Worm (Caenorhabditis elegans) whole organism, late embryonic: ENCODE measurements around the gene doxa-1.

Source experiments
- F13H6.1 ChIP-seq: sonication (generic microtip); optimal IDR thresholded peaks from 2 replicates; lab custom pipeline; 2016; ENCODE audit warnings: missing genetic modification characterization, missing compliant biosample characterization
- K09A11.1 ChIP-seq: sonication (generic microtip); optimal IDR thresholded peaks from 2 replicates; lab custom pipeline; 2017; ENCODE audit warnings: antibody characterized with exemption, mild to moderate bottlenecking, missing genetic modification characterization, missing compliant biosample characterization; ENCODE audit not compliant: insufficient read depth
- Y22D7AL.16 ChIP-seq: sonication (generic microtip); optimal IDR thresholded peaks from 2 replicates; lab custom pipeline; 2016; ENCODE audit warnings: missing genetic modification characterization, missing compliant biosample characterization
- ahr-1 ChIP-seq: sonication (generic microtip); optimal IDR thresholded peaks from 2 replicates; lab custom pipeline; 2016; ENCODE audit warnings: missing genetic modification characterization, missing compliant biosample characterization
- ama-1 ChIP-seq: fragments of 150-350 bp; optimal IDR thresholded peaks from 2 replicates; lab custom pipeline; 2014
- ceh-22 ChIP-seq: sonication (generic microtip); optimal IDR thresholded peaks from 2 replicates; lab custom pipeline; 2017; ENCODE audit warnings: missing biosample characterization, missing genetic modification characterization
- ceh-24 ChIP-seq: sonication (generic microtip); optimal IDR thresholded peaks from 2 replicates; lab custom pipeline; 2016; ENCODE audit warnings: mild to moderate bottlenecking, missing genetic modification characterization, missing compliant biosample characterization
- ceh-30 ChIP-seq: fragments of 150-350 bp; optimal IDR thresholded peaks from 2 replicates; lab custom pipeline; 2014; ENCODE audit warnings: missing biosample characterization, missing genetic modification characterization
- ceh-31 ChIP-seq: sonication (generic microtip); optimal IDR thresholded peaks from 2 replicates; lab custom pipeline; 2016; ENCODE audit warnings: missing genetic modification characterization, missing compliant biosample characterization
- ceh-45 ChIP-seq: fragments of 200-800 bp; sonication (Bioruptor generic); IDR thresholded peaks from 2 replicates; pipeline ENCODE4 v1.3.6; 2022; ENCODE audit warnings: missing genetic modification reagents, missing genetic modification characterization, missing compliant biosample characterization
- ceh-6 ChIP-seq: fragments of 200-800 bp; sonication (Bioruptor generic); optimal IDR thresholded peaks from 2 replicates; lab custom pipeline; 2018; ENCODE audit warnings: mild to moderate bottlenecking, missing genetic modification characterization, missing compliant biosample characterization
- elt-2 ChIP-seq: sonication (generic microtip); optimal IDR thresholded peaks from 2 replicates; lab custom pipeline; 2016; ENCODE audit warnings: missing genetic modification reagents, missing genetic modification characterization, missing compliant biosample characterization
- ets-4 ChIP-seq: sonication (generic microtip); optimal IDR thresholded peaks from 2 replicates; lab custom pipeline; 2016; ENCODE audit warnings: missing genetic modification characterization, missing compliant biosample characterization
- eyg-1 ChIP-seq: sonication (generic microtip); optimal IDR thresholded peaks from 2 replicates; lab custom pipeline; 2016; ENCODE audit warnings: missing genotype, missing genetic modification characterization, missing compliant biosample characterization
- fkh-10 ChIP-seq: fragments of 150-350 bp; optimal IDR thresholded peaks from 2 replicates; lab custom pipeline; 2014; ENCODE audit warnings: missing biosample characterization, missing genetic modification reagents, missing genetic modification characterization
- gmeb-2 ChIP-seq: sonication (generic microtip); optimal IDR thresholded peaks from 2 replicates; lab custom pipeline; 2016; ENCODE audit warnings: missing genetic modification characterization, inconsistent platforms, missing compliant biosample characterization
- hlh-13 ChIP-seq: fragments of 200-800 bp; sonication (Bioruptor generic); optimal IDR thresholded peaks from 2 replicates; lab custom pipeline; 2018; ENCODE audit warnings: mild to moderate bottlenecking, missing genetic modification characterization, missing compliant biosample characterization
- hlh-30 ChIP-seq: sonication (generic microtip); optimal IDR thresholded peaks from 2 replicates; lab custom pipeline; 2017; ENCODE audit warnings: antibody characterized with exemption, missing genetic modification characterization, missing compliant biosample characterization; ENCODE audit not compliant: insufficient read depth
- hlh-6 ChIP-seq: sonication (generic microtip); optimal IDR thresholded peaks from 2 replicates; lab custom pipeline; 2016; ENCODE audit warnings: missing genotype, missing genetic modification characterization, missing compliant biosample characterization
- hlh-8 ChIP-seq: sonication (generic microtip); optimal IDR thresholded peaks from 2 replicates; lab custom pipeline; 2016; ENCODE audit warnings: missing genotype, missing genetic modification characterization, missing compliant biosample characterization
- lim-6 ChIP-seq: sonication (generic microtip); optimal IDR thresholded peaks from 2 replicates; lab custom pipeline; 2016; ENCODE audit warnings: missing genetic modification characterization, missing compliant biosample characterization
- lin-11 ChIP-seq: fragments of 200-800 bp; sonication (Bioruptor generic); optimal IDR thresholded peaks from 2 replicates; lab custom pipeline; 2018; ENCODE audit warnings: mild to moderate bottlenecking, missing genetic modification characterization, missing compliant biosample characterization
- madf-2 ChIP-seq: sonication (generic microtip); optimal IDR thresholded peaks from 2 replicates; lab custom pipeline; 2017; ENCODE audit warnings: missing genetic modification characterization, missing compliant biosample characterization
- mec-3 ChIP-seq: sonication (generic microtip); optimal IDR thresholded peaks from 2 replicates; lab custom pipeline; 2016; ENCODE audit warnings: borderline replicate concordance, missing genetic modification characterization, missing compliant biosample characterization
- nfya-1 ChIP-seq: sonication (generic microtip); optimal IDR thresholded peaks from 2 replicates; lab custom pipeline; 2017; ENCODE audit warnings: missing genetic modification characterization, mild to moderate bottlenecking, missing compliant biosample characterization, antibody characterized with exemption, moderate library complexity
- nhr-11 ChIP-seq: fragments of 150-350 bp; optimal IDR thresholded peaks from 2 replicates; lab custom pipeline; 2014; ENCODE audit warnings: missing biosample characterization, missing genetic modification characterization
- nhr-232 ChIP-seq: sonication (generic microtip); optimal IDR thresholded peaks from 2 replicates; lab custom pipeline; 2016; ENCODE audit warnings: missing genetic modification characterization, missing compliant biosample characterization
- npax-4 ChIP-seq: sonication (generic microtip); optimal IDR thresholded peaks from 2 replicates; lab custom pipeline; 2016; ENCODE audit warnings: missing genetic modification characterization, missing compliant biosample characterization
- odd-2 ChIP-seq: sonication (generic microtip); optimal IDR thresholded peaks from 2 replicates; lab custom pipeline; 2017; ENCODE audit warnings: antibody characterized with exemption, mild to moderate bottlenecking, missing genetic modification characterization, missing compliant biosample characterization
- pax-1 ChIP-seq: fragments of 150-350 bp; optimal IDR thresholded peaks from 2 replicates; lab custom pipeline; 2014; ENCODE audit warnings: missing biosample characterization, missing genetic modification characterization
- pha-2 ChIP-seq: sonication (generic microtip); optimal IDR thresholded peaks from 2 replicates; lab custom pipeline; 2017; ENCODE audit warnings: mild to moderate bottlenecking, missing genetic modification characterization, missing compliant biosample characterization
- pros-1 ChIP-seq: fragments of 150-350 bp; optimal IDR thresholded peaks from 2 replicates; lab custom pipeline; 2014; ENCODE audit warnings: missing biosample characterization, missing genetic modification reagents, missing genetic modification characterization
- rnt-1 ChIP-seq: sonication (generic microtip); optimal IDR thresholded peaks from 2 replicates; lab custom pipeline; 2016; ENCODE audit warnings: missing genetic modification characterization, missing compliant biosample characterization
- sdc-2 ChIP-seq: sonication (generic microtip); optimal IDR thresholded peaks from 2 replicates; lab custom pipeline; 2016; ENCODE audit warnings: missing genotype, missing genetic modification characterization, missing compliant biosample characterization
- syd-9 ChIP-seq: sonication (generic microtip); optimal IDR thresholded peaks from 2 replicates; lab custom pipeline; 2016; ENCODE audit warnings: mild to moderate bottlenecking, missing genetic modification characterization, moderate library complexity, missing compliant biosample characterization
- tbx-2 ChIP-seq: sonication (generic microtip); optimal IDR thresholded peaks from 2 replicates; lab custom pipeline; 2016; ENCODE audit warnings: missing genetic modification characterization, missing compliant biosample characterization
- tbx-7 ChIP-seq: sonication (generic microtip); optimal IDR thresholded peaks from 2 replicates; lab custom pipeline; 2016; ENCODE audit warnings: missing genotype, missing genetic modification characterization, missing compliant biosample characterization
- unc-86 ChIP-seq: sonication (generic microtip); optimal IDR thresholded peaks from 2 replicates; lab custom pipeline; 2016; ENCODE audit warnings: missing genetic modification characterization, missing compliant biosample characterization
- zip-5 ChIP-seq: sonication (generic microtip); optimal IDR thresholded peaks from 2 replicates; lab custom pipeline; 2016; ENCODE audit warnings: missing genetic modification characterization, missing compliant biosample characterization
- ztf-16 ChIP-seq: sonication (generic microtip); optimal IDR thresholded peaks from 2 replicates; lab custom pipeline; 2017; ENCODE audit warnings: missing genetic modification characterization, missing compliant biosample characterization

Gene doxa-1

DNA sequence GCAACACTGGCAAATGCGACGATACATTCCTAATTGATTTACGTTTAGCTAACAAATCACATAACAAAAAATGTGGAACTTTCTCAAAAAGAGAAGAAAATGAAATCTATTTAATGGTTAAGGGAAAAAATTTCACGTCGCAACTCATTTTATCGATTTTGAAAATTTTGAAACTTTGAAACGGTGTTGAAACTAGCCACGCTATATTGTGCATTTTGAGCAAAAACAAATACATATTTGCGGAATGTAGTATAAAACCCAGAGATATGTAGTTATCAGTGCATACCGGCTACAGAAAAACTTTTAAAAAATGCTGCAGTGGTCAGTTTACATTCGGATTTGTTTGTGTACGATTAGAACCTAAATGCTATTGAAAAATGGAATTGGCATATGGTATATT, 12.7 kb downstream of the doxa-1 start, which contains the start of gene C06E1.7:
C06E1.7 (minus strand) TSS at position 101 of the 400 bp plus-strand sequence.
- TF ChIP-seq gmeb-2 (tag; lab: Kevin White, UChicago) (no peak), lim-6 (tag; lab: Kevin White, UChicago) (no peak), sdc-2 (tag; lab: Kevin White, UChicago) (no peak), F13H6.1 (tag; lab: Kevin White, UChicago) (no peak), ceh-6 (GFP tag; lab: Kevin White, UChicago) (no peak), nfya-1 (tag; lab: Kevin White, UChicago) (no peak), ztf-16 (no peak), pros-1 (tag; lab: Kevin White, UChicago) (no peak), hlh-8 (tag; lab: Kevin White, UChicago) (no peak), rnt-1 (tag; lab: Kevin White, UChicago) (no peak), hlh-6 (no peak), odd-2 (tag; lab: Kevin White, UChicago) (no peak), zip-5 (tag; lab: Kevin White, UChicago) (no peak), fkh-10 (GFP tag; lab: Kevin White, UChicago) (no peak), ceh-30 (tag; lab: Kevin White, UChicago) (no peak), eyg-1 (no peak), npax-4 (tag; lab: Kevin White, UChicago) (no peak), madf-2 (tag; lab: Kevin White, UChicago) (no peak), pha-2 (no peak), ahr-1 (tag; lab: Kevin White, UChicago) (no peak)

DNA sequence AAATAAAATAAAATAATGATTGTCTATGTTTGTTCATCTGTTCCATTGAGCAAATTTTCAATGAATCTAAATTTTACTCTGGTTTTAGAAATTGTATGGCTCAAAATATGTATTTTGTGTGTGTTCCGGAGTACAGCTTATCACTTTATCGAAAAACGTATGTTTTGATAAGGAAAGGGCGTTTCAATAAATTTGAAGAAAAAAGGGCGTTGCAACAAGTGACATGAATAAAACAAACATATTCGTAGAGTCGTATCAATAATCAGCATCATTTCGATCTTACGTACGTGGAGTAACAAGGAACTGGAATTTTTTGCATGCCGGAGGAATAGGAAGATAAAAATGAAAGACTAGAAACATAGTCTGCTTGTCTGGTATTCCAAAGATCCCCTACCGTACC, 13.2 kb downstream of the doxa-1 start:
- TF ChIP-seq tbx-7 (tag; lab: Kevin White, UChicago) (no peak), rnt-1 (tag; lab: Kevin White, UChicago) (no peak), nhr-232 (tag; lab: Kevin White, UChicago) (no peak), syd-9 (no peak), mec-3 (tag; lab: Kevin White, UChicago) (no peak), odd-2 (tag; lab: Kevin White, UChicago) (no peak), pros-1 (tag; lab: Kevin White, UChicago) (no peak), eyg-1 (no peak), unc-86 (tag; lab: Kevin White, UChicago) (no peak), lim-6 (tag; lab: Kevin White, UChicago) (no peak), fkh-10 (GFP tag; lab: Kevin White, UChicago) (no peak), tbx-2 (tag; lab: Kevin White, UChicago) (no peak), ets-4 (tag; lab: Kevin White, UChicago) (no peak), hlh-13 (no peak), ceh-6 (GFP tag; lab: Kevin White, UChicago) (no peak), hlh-30 (no peak), ceh-24 (tag; lab: Kevin White, UChicago) (no peak), Y22D7AL.16 (tag; lab: Kevin White, UChicago) (no peak)

DNA sequence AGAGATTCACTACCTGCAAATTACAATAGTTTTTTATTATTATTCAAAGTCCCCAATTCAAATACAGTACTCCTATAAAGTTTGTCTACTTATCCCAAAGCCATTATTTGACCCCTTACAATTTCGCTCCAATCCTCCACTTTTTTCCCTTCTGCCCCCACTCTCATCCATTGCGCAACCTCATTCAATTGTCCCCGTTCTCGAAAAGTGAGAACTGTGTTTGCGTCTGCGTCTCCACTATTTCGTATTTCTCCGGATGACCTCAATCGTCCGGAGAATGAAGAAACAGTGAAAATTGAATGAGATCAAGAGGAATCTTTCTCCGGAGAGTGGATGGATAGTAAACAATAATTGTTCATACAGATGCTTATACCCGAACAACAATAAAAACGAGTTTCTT, 15.8 kb downstream of the doxa-1 start:
- TF ChIP-seq lin-11 (tag; lab: Kevin White, UChicago), result no peak
- TF ChIP-seq ceh-31 (tag; lab: Kevin White, UChicago), result peak; percentile 0

DNA sequence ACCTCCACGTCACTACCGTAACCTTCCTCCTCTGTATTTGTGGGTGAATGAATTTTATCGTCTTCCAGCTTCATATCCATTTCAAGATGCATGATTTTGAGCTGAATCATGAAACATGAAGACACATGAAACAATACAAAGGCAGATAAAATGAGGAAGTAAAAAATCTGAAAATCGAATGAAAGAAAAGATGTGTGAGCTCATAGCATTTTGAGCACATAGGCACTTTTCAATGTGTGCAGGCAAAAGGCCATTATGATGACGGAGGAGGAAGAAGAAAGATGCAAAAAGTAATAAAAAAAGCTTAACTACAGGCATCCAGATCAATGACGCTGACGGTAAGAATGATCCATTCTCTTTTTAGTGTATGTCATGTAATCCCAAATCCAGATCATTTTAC, 16.9 kb downstream of the doxa-1 start, which contains the start of gene ztf-30:
ztf-30 (minus strand) TSS at position 101 of the 400 bp plus-strand sequence.
- no peak for TF ChIP-seq hlh-30
- no peak for TF ChIP-seq elt-2 (tag; lab: Kevin White, UChicago)
- no peak for TF ChIP-seq ceh-45 (GFP tag; lab: Robert Waterston, UW)
- TF ChIP-seq ceh-24 (tag; lab: Kevin White, UChicago), result no peak
- TF ChIP-seq ama-1 (lab: Kevin White, UChicago), result no peak
- TF ChIP-seq nhr-11 (tag; lab: Kevin White, UChicago), result no peak
- no peak for TF ChIP-seq ceh-22 (tag; lab: Kevin White, UChicago)
- no peak for TF ChIP-seq pax-1 (tag; lab: Kevin White, UChicago)
- TF ChIP-seq K09A11.1 (tag; lab: Kevin White, UChicago), result no peak
